Fruit fly (Drosophila melanogaster): Measurements from ENCODE around the gene Brd7-9.

Gene Brd7-9

DNA sequence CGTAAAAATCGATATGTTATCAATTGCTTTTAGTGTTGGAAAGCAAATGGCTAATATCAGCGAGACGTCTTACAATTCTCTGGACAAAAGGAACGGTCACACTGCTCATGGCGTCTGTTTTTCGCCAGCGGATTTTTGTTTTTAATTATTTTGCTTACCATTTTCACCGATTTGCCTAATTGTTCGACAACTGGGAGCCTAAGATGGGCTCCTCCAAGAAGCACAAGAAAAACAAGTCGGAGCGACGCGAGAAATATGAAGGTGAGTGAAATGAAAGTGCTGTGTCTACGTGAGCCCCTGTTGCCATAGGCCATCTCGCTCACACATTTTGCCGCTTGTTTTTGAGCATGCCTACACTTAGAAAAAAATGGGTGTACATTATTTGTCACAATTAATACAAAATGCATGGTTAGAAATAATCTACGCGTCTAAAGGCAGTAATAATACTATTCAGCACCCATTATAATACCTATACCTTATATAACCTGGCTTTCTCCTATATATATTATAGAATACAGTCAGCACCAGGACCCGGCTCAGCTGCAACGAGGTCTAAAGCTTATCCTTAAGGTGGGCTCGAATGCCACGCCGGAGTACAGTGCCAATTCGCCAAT lies at the start of gene Brd7-9 (continued):
- TF ChIP-seq CG8388 (GFP tag; optimal IDR thresholded peaks at IDR 0.05) (peak; percentile 62), CG34376 (GFP tag; optimal IDR thresholded peaks at IDR 0.05) (peak; percentile 38), Bteb2 (GFP tag; optimal IDR thresholded peaks at IDR 0.05) (peak; percentile 63), CG10267 (tag; optimal IDR thresholded peaks at IDR 0.05) (peak; percentile 96), CG13424 (tag; optimal IDR thresholded peaks at IDR 0.05) (peak; percentile 54), lov (optimal IDR thresholded peaks at IDR 0.05) (no peak), lov (GFP tag; IDR thresholded peaks at IDR 0.05) (peak; percentile 74; the same call in 2 of the 3 replicates), Ada2b (GFP tag; IDR thresholded peaks at IDR 0.05) (peak; percentile 65), CG11723 (GFP tag; optimal IDR thresholded peaks at IDR 0.05) (peak; percentile 63), H2.0 (GFP tag; IDR thresholded peaks at IDR 0.05) (peak; percentile 86), unpg (GFP tag; optimal IDR thresholded peaks at IDR 0.05) (peak; percentile 81), Nf-YC (tag; optimal IDR thresholded peaks at IDR 0.05) (peak; percentile 16), CG6765 (GFP tag; optimal IDR thresholded peaks at IDR 0.05) (peak; percentile 57), pita (GFP tag; optimal IDR thresholded peaks at IDR 0.05) (no peak), CG7928 (GFP tag; optimal IDR thresholded peaks at IDR 0.05) (peak; percentile 51), CG10431 (GFP tag; optimal IDR thresholded peaks at IDR 0.05) (no peak), CG13287 (GFP tag; IDR thresholded peaks at IDR 0.05; ENCODE audit: partially characterized antibody) (peak; percentile 65), tap (tag; optimal IDR thresholded peaks at IDR 0.05) (peak; percentile 50), CG34422 (GFP tag; IDR thresholded peaks at IDR 0.05) (peak; percentile 95), B-H1 (GFP tag; IDR thresholded peaks at IDR 0.05) (peak; percentile 77), MBD-R2 (GFP tag; IDR thresholded peaks at IDR 0.05) (peak; percentile 67), CG2712 (tag; optimal IDR thresholded peaks at IDR 0.05) (peak; percentile 76), sens-2 (GFP tag; IDR thresholded peaks at IDR 0.05) (peak; percentile 74; the same call in 1 of the 2 replicates), CG7987 (GFP tag; optimal IDR thresholded peaks at IDR 0.05) (peak; percentile 26), hbn (GFP tag; IDR thresholded peaks at IDR 0.05; ENCODE audit: partially characterized antibody) (no peak; the same call in 1 of the 2 replicates), p53 (GFP tag; optimal IDR thresholded peaks at IDR 0.05) (no peak), CG4360 (GFP tag; IDR thresholded peaks at IDR 0.05) (0 out of 2 replicates have a peak, but pooled peaks have one; percentile 6), dysf (GFP tag; IDR thresholded peaks at IDR 0.05) (peak; percentile 82), cg (GFP tag; optimal IDR thresholded peaks at IDR 0.05) (no peak), CrebB (tag; optimal IDR thresholded peaks at IDR 0.05) (peak; percentile 12), CG1647 (GFP tag; optimal IDR thresholded peaks at IDR 0.05) (no peak), schlank (tag; optimal IDR thresholded peaks at IDR 0.05) (no peak), CG9609 (GFP tag; optimal IDR thresholded peaks at IDR 0.05) (peak; percentile 39), yki (optimal IDR thresholded peaks at IDR 0.05) (no peak), shn (GFP tag; optimal IDR thresholded peaks at IDR 0.05) (peak; percentile 11), CG15601 (tag; optimal IDR thresholded peaks at IDR 0.05) (peak; percentile 37), stwl (tag; optimal IDR thresholded peaks at IDR 0.05) (peak; percentile 88), maf-S (GFP tag; optimal IDR thresholded peaks at IDR 0.05) (peak; percentile 25), Lhr (GFP tag; optimal IDR thresholded peaks at IDR 0.05) (no peak), Hr78 (GFP tag; optimal IDR thresholded peaks at IDR 0.05) (no peak), Stat92E (GFP tag; optimal IDR thresholded peaks at IDR 0.05) (peak in 1 of 3 experiments; percentile 56), kni (GFP tag; optimal IDR thresholded peaks at IDR 0.05) (no peak), al (GFP tag; IDR thresholded peaks at IDR 0.05) (peak; percentile 59; the same call in 1 of the 2 replicates), hkb (optimal IDR thresholded peaks at IDR 0.05) (no peak), hkb (GFP tag; IDR thresholded peaks at IDR 0.05) (peak; percentile 91), D19B (GFP tag; optimal IDR thresholded peaks at IDR 0.05) (peak; percentile 59), CG6254 (GFP tag; optimal IDR thresholded peaks at IDR 0.05) (peak; percentile 74), CG13123 (GFP tag; optimal IDR thresholded peaks at IDR 0.05) (peak; percentile 21), eyg (GFP tag; optimal IDR thresholded peaks at IDR 0.05) (peak; percentile 50), Dbx (GFP tag; IDR thresholded peaks at IDR 0.05) (peak; percentile 79; the same call in 2 of the 3 replicates)
